Fruit fly (Drosophila melanogaster): ENCODE data around the gene CG4666.

CG4666 gene

dm6 chrX:6067281-6068008, 10.1 kb downstream of the CG4666 start, which contains the start of gene CG5928 (continued):
- TF ChIP-seq Nf-YA (GFP tag; IDR thresholded peaks at IDR 0.05): no peak
- no peak for TF ChIP-seq E2f2 (GFP tag; IDR thresholded peaks at IDR 0.05)
- TF ChIP-seq Doc2 (GFP tag; IDR thresholded peaks at IDR 0.05): no peak
- no peak for TF ChIP-seq toy (GFP tag; IDR thresholded peaks at IDR 0.05)
- peak; percentile 3 for TF ChIP-seq tin (GFP tag; optimal IDR thresholded peaks at IDR 0.05)
- no peak for TF ChIP-seq odd (GFP tag; optimal IDR thresholded peaks at IDR 0.05)
- TF ChIP-seq ci (GFP tag; IDR thresholded peaks at IDR 0.05): no peak
- TF ChIP-seq fd96Cb (tag; optimal IDR thresholded peaks at IDR 0.05): peak; percentile 39
- no peak for TF ChIP-seq gcm (GFP tag; optimal IDR thresholded peaks at IDR 0.05)
- TF ChIP-seq kay (GFP tag; optimal IDR thresholded peaks at IDR 0.05): no peak
- no peak for TF ChIP-seq eyg (GFP tag; optimal IDR thresholded peaks at IDR 0.05)
- no peak for TF ChIP-seq CG15601 (tag; optimal IDR thresholded peaks at IDR 0.05)
- TF ChIP-seq CG15479 (GFP tag; optimal IDR thresholded peaks at IDR 0.05): no peak
- no peak for TF ChIP-seq Kr (GFP tag; optimal IDR thresholded peaks at IDR 0.05)
- TF ChIP-seq CG15011 (GFP tag; optimal IDR thresholded peaks at IDR 0.05): no peak
- no peak for TF ChIP-seq ham (GFP tag; IDR thresholded peaks at IDR 0.05)
- TF ChIP-seq cwo (GFP tag; optimal IDR thresholded peaks at IDR 0.05): no peak
- no peak for TF ChIP-seq CG11456 (GFP tag; IDR thresholded peaks at IDR 0.05)
- no peak for TF ChIP-seq CG7786 (GFP tag; optimal IDR thresholded peaks at IDR 0.05)
- no peak for TF ChIP-seq CG11696 (GFP tag; IDR thresholded peaks at IDR 0.05)
- TF ChIP-seq Chrac-16 (GFP tag; optimal IDR thresholded peaks at IDR 0.05): no peak
- TF ChIP-seq Scr (GFP tag; IDR thresholded peaks at IDR 0.05; ENCODE audit: partially characterized antibody): no peak
- peak; percentile 43 for TF ChIP-seq CG2712 (tag; optimal IDR thresholded peaks at IDR 0.05)
- TF ChIP-seq Elba2 (GFP tag; optimal IDR thresholded peaks at IDR 0.05): no peak
- TF ChIP-seq CG14710 (tag; optimal IDR thresholded peaks at IDR 0.05): no peak
- no peak for TF ChIP-seq Lim3 (GFP tag; IDR thresholded peaks at IDR 0.05)
- TF ChIP-seq ato (GFP tag; IDR thresholded peaks at IDR 0.05; ENCODE audit: partially characterized antibody): no peak
- no peak for TF ChIP-seq HLH4C (GFP tag; IDR thresholded peaks at IDR 0.05; ENCODE audit: partially characterized antibody)
- no peak for TF ChIP-seq Dad (GFP tag; optimal IDR thresholded peaks at IDR 0.05)
- no peak for TF ChIP-seq CG1024 (GFP tag; IDR thresholded peaks at IDR 0.05)
- peak; percentile 54 for TF ChIP-seq Ptx1 (GFP tag; IDR thresholded peaks at IDR 0.05)
- peak; percentile 42 for TF ChIP-seq nmo (GFP tag; optimal IDR thresholded peaks at IDR 0.05)
- TF ChIP-seq Asciz (GFP tag; optimal IDR thresholded peaks at IDR 0.05): peak; percentile 17
- peak; percentile 13 for TF ChIP-seq Blimp-1 (GFP tag; optimal IDR thresholded peaks at IDR 0.05)
- TF ChIP-seq CG3065 (GFP tag; optimal IDR thresholded peaks at IDR 0.05): no peak
- no peak for TF ChIP-seq CG5245 (GFP tag; optimal IDR thresholded peaks at IDR 0.05)
- no peak for TF ChIP-seq CTCF (GFP tag; optimal IDR thresholded peaks at IDR 0.05)
- 0 out of 2 replicates have a peak, but pooled peaks have one; percentile 22 for TF ChIP-seq ap (GFP tag; IDR thresholded peaks at IDR 0.05)
- TF ChIP-seq gsb-n (tag; optimal IDR thresholded peaks at IDR 0.05): no peak
- TF ChIP-seq CG11085 (GFP tag; IDR thresholded peaks at IDR 0.05): no peak
- peak; percentile 10 for TF ChIP-seq CG12104 (GFP tag; optimal IDR thresholded peaks at IDR 0.05)
- no peak for TF ChIP-seq CG2120 (GFP tag; optimal IDR thresholded peaks at IDR 0.05)
- TF ChIP-seq Bdp1 (GFP tag; optimal IDR thresholded peaks at IDR 0.05): no peak
- no peak for TF ChIP-seq CG3163 (GFP tag; optimal IDR thresholded peaks at IDR 0.05)
- peak; percentile 38; the same call in 1 of the 2 replicates for TF ChIP-seq CG6689 (GFP tag; IDR thresholded peaks at IDR 0.05)
- no peak for TF ChIP-seq chn (GFP tag; optimal IDR thresholded peaks at IDR 0.05)
- TF ChIP-seq Camta (GFP tag; optimal IDR thresholded peaks at IDR 0.05): no peak
- TF ChIP-seq HLHmδ (GFP tag; optimal IDR thresholded peaks at IDR 0.05): no peak
- no peak for TF ChIP-seq Neu2 (GFP tag; optimal IDR thresholded peaks at IDR 0.05; ENCODE audit: borderline replicate concordance)
- TF ChIP-seq CG8089 (GFP tag; optimal IDR thresholded peaks at IDR 0.05): no peak
- TF ChIP-seq CG11398 (GFP tag; optimal IDR thresholded peaks at IDR 0.05): no peak
